Fruit fly (Drosophila melanogaster): ENCODE data around the gene CG15892.

Gene CG15892

DNA sequence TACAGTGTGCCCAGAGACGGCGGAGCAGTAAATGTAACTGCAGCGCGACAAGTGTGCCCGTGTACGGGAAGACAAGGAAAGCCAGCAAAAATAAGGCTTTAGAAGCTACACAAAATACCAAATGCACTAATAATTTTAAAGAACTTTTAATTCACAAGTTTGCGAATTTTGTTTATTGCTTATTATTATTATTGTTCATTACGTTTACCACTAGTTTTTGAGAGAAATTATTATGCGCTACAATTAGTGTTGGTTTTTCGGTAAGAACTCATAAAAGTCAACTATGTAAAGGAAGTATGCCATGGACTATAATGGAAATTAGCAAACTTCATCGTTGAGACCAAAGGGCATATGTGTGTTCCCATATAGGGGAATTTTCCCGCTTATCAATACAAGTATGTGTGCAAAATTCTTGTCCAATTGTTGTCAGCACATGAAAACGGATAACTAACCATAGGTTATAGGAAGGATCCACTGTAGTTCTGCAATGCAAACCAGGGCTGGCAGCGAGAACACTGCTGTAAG is 26.9 kb downstream of the CG15892 start, which contains the start of gene schlank (continued):
- TF ChIP-seq her (GFP tag; optimal IDR thresholded peaks at IDR 0.05) (peak; percentile 67), CG31388 (GFP tag; optimal IDR thresholded peaks at IDR 0.05) (no peak), gsb (GFP tag; IDR thresholded peaks at IDR 0.05) (no peak), Taf1 (GFP tag; IDR thresholded peaks at IDR 0.05) (no peak), BtbVII (GFP tag; optimal IDR thresholded peaks at IDR 0.05) (no peak), Nf-YB (GFP tag; optimal IDR thresholded peaks at IDR 0.05) (no peak), lola (GFP tag; optimal IDR thresholded peaks at IDR 0.05) (peak in 1 of 3 experiments; percentile 37), br (optimal IDR thresholded peaks at IDR 0.05) (no peak), CG31224 (GFP tag; IDR thresholded peaks at IDR 0.05) (peak; percentile 56), abd-A (tag; optimal IDR thresholded peaks at IDR 0.05) (no peak), pho (GFP tag; optimal IDR thresholded peaks at IDR 0.05) (peak; percentile 56), Drgx (GFP tag; IDR thresholded peaks at IDR 0.05) (0 out of 2 replicates have a peak, but pooled peaks have one; percentile 29), Ravus (GFP tag; IDR thresholded peaks at IDR 0.05) (0 out of 2 replicates have a peak, but pooled peaks have one; percentile 8), gcm2 (GFP tag; optimal IDR thresholded peaks at IDR 0.05) (no peak), exex (tag; optimal IDR thresholded peaks at IDR 0.05) (no peak), CG34376 (GFP tag; optimal IDR thresholded peaks at IDR 0.05) (no peak), Side (GFP tag; optimal IDR thresholded peaks at IDR 0.05) (peak; percentile 58), Abd-B (GFP tag; optimal IDR thresholded peaks at IDR 0.05) (peak; percentile 41), dmrt99B (tag; optimal IDR thresholded peaks at IDR 0.05) (no peak), CG5245 (GFP tag; optimal IDR thresholded peaks at IDR 0.05) (no peak), insv (GFP tag; optimal IDR thresholded peaks at IDR 0.05) (peak in 1 of 2 experiments; percentile 12), CG14441 (GFP tag; IDR thresholded peaks at IDR 0.05) (peak; percentile 71), MESR4 (GFP tag; optimal IDR thresholded peaks at IDR 0.05) (no peak), zf30C (GFP tag; optimal IDR thresholded peaks at IDR 0.05) (no peak), Sox102F (GFP tag; optimal IDR thresholded peaks at IDR 0.05) (no peak), Mes4 (GFP tag; optimal IDR thresholded peaks at IDR 0.05) (no peak), chif (GFP tag; optimal IDR thresholded peaks at IDR 0.05) (peak; percentile 8 to 46), CG8765 (GFP tag; IDR thresholded peaks at IDR 0.05) (no peak), bab2 (GFP tag; optimal IDR thresholded peaks at IDR 0.05) (peak; percentile 62), Doc2 (GFP tag; IDR thresholded peaks at IDR 0.05) (no peak), wek (GFP tag; optimal IDR thresholded peaks at IDR 0.05) (no peak), slp2 (GFP tag; optimal IDR thresholded peaks at IDR 0.05) (peak; percentile 42), Gsc (GFP tag; IDR thresholded peaks at IDR 0.05) (no peak), CG9215 (GFP tag; IDR thresholded peaks at IDR 0.05) (peak; percentile 48; the same call in 1 of the 2 replicates), CG6813 (GFP tag; optimal IDR thresholded peaks at IDR 0.05) (no peak), CG17385 (GFP tag; optimal IDR thresholded peaks at IDR 0.05) (no peak), HHEX (GFP tag; optimal IDR thresholded peaks at IDR 0.05) (peak; percentile 12), tx (GFP tag; optimal IDR thresholded peaks at IDR 0.05) (peak; percentile 27), CG4282 (GFP tag; optimal IDR thresholded peaks at IDR 0.05) (peak; percentile 38), Hey (tag; optimal IDR thresholded peaks at IDR 0.05) (no peak), CG3163 (GFP tag; optimal IDR thresholded peaks at IDR 0.05) (peak; percentile 3), CG10209 (GFP tag; optimal IDR thresholded peaks at IDR 0.05) (peak; percentile 17), pan (optimal IDR thresholded peaks at IDR 0.05) (no peak), pan (GFP tag; optimal IDR thresholded peaks at IDR 0.05 in 1 of 2, IDR thresholded peaks at IDR 0.05 in 1 of 2) (peak in 1 of 2 experiments; percentile 68), sob (GFP tag; IDR thresholded peaks at IDR 0.05) (peak; percentile 27; the same call in 1 of the 2 replicates), CG17802 (tag; optimal IDR thresholded peaks at IDR 0.05) (no peak), CG8290 (GFP tag; optimal IDR thresholded peaks at IDR 0.05) (peak; percentile 46), CG8290 (tag; optimal IDR thresholded peaks at IDR 0.05) (peak in 1 of 2 experiments; percentile 72), Usf (GFP tag; optimal IDR thresholded peaks at IDR 0.05) (no peak), vnd (GFP tag; IDR thresholded peaks at IDR 0.05; ENCODE audit: partially characterized antibody) (no peak), lilli (GFP tag; optimal IDR thresholded peaks at IDR 0.05) (peak; percentile 72)
